Worm (Caenorhabditis elegans) whole organism, early embryonic: ENCODE results near the gene C40H5.2.

ENCODE experiments used
- B0310.2 ChIP-seq: sonication (generic microtip); optimal IDR thresholded peaks from 2 replicates; lab custom pipeline; 2016; ENCODE audit warnings: mild to moderate bottlenecking, missing genetic modification characterization, missing compliant biosample characterization
- ama-1 ChIP-seq: fragments of 150-350 bp; optimal IDR thresholded peaks from 2 replicates; lab custom pipeline; 2014
- ets-7 ChIP-seq: sonication (generic microtip); optimal IDR thresholded peaks from 2 replicates; lab custom pipeline; 2016; ENCODE audit warnings: missing genotype, missing genetic modification characterization, missing compliant biosample characterization
- flt-1 ChIP-seq: fragments of 200-800 bp; sonication (Bioruptor generic); IDR thresholded peaks from 2 replicates; pipeline ENCODE4 v1.3.6; 2022; ENCODE audit warnings: missing genetic modification characterization, missing compliant biosample characterization
- hnd-1 ChIP-seq: sonication (generic microtip); optimal IDR thresholded peaks from 2 replicates; lab custom pipeline; 2016; ENCODE audit warnings: missing genetic modification characterization, missing compliant biosample characterization
- tbx-37 ChIP-seq: fragments of 200-800 bp; sonication (Bioruptor generic); conservative IDR thresholded peaks from 2 replicates; pipeline ENCODE4 v1.3.6; 2022; ENCODE audit warnings: missing genetic modification reagents, missing genetic modification characterization, missing compliant biosample characterization
- tra-4 ChIP-seq: sonication (generic microtip); optimal IDR thresholded peaks from 2 replicates; lab custom pipeline; 2017; ENCODE audit warnings: missing genetic modification characterization, missing compliant biosample characterization

- TF ChIP-seq B0310.2 (tag; lab: Kevin White, UChicago): no peak
- no peak for TF ChIP-seq tra-4
- TF ChIP-seq flt-1 (GFP tag; lab: Robert Waterston, UW): no peak
- TF ChIP-seq ets-7 (tag; lab: Kevin White, UChicago): no peak
- TF ChIP-seq ama-1 (lab: Kevin White, UChicago): no peak
- TF ChIP-seq hnd-1: no peak
- TF ChIP-seq tbx-37 (GFP tag; lab: Robert Waterston, UW): no peak
These were observed 38.4 kb downstream of the C40H5.2 start, which contains the start of gene Y102F5A.1 for ce11 chrX:11784230-11784629.
